Worm (Caenorhabditis elegans): ENCODE measurements around the gene F07C3.3.

DNA sequence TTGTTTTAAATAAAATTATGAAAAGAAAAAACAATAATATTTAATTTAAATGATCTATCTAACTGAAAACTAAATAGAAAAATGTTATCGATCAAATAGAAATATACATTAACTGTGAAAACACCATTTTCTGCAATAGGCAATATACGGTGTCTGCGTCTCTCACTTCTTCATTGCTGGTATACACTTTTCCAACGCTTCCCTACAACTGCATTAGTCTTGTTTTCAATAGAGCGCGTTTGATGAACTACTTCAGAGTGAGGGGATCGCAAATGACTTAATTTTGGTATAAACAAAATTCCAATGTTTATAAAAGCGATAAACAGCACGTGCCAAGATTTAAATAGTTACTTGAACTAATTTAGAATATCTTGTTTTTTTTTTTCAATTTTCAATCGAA, 19.7 kb downstream of the F07C3.3 start:
- TF ChIP-seq ztf-11 (tag; optimal IDR thresholded peaks at IDR 0.05): no peak
- TF ChIP-seq lin-13 (tag; optimal IDR thresholded peaks at IDR 0.05): no peak
- TF ChIP-seq pha-4 (tag; optimal IDR thresholded peaks at IDR 0.05): peak; percentile 74
- TF ChIP-seq nhr-237 (tag; optimal IDR thresholded peaks at IDR 0.05): peak; percentile 67
- no peak for TF ChIP-seq zip-8 (tag; optimal IDR thresholded peaks at IDR 0.05)
- TF ChIP-seq snpc-4 (tag; optimal IDR thresholded peaks at IDR 0.05): no peak
- TF ChIP-seq mep-1 (tag; optimal IDR thresholded peaks at IDR 0.05): peak; percentile 76
- no peak for TF ChIP-seq unc-62 (GFP tag; optimal IDR thresholded peaks at IDR 0.05)
- no peak for TF ChIP-seq nhr-28 (tag; optimal IDR thresholded peaks at IDR 0.05)
